Fruit fly (Drosophila melanogaster) whole organism, wandering third instar larva: Measurements from ENCODE around the gene cyc.
A peak's percentile ranks its signal among the peaks of the same experiment; 100 is the strongest.

Experiments
- CG9705 ChIP-seq: fragments of 200-800 bp; sonication (Bioruptor generic); optimal IDR thresholded peaks from 2 replicates; lab custom pipeline; 2018; ENCODE audit warnings: missing biosample characterization, mild to moderate bottlenecking, missing genetic modification characterization
- Dfd ChIP-seq: fragments of >200 bp; optimal IDR thresholded peaks from 2 replicates; lab custom pipeline; 2017; ENCODE audit warnings: missing biosample characterization, missing genetic modification characterization
- Dif ChIP-seq: fragments of 200-275, 200-300 bp; sonication (Bioruptor generic); optimal IDR thresholded peaks from 2 replicates; lab custom pipeline; 2018; ENCODE audit warnings: missing biosample characterization, missing genetic modification characterization; ENCODE audit not compliant: partially characterized antibody
- GATAd ChIP-seq: sonication (Bioruptor generic); optimal IDR thresholded peaks from 2 replicates; lab custom pipeline; 2016; ENCODE audit warnings: missing biosample characterization, missing genetic modification characterization
- Hnf4 ChIP-seq: fragments of 200-800 bp; sonication (Bioruptor generic); optimal IDR thresholded peaks from 2 replicates; lab custom pipeline; 2016; ENCODE audit warnings: missing biosample characterization, mild to moderate bottlenecking, missing genetic modification characterization
- Hr78 ChIP-seq: fragments of >200 bp; optimal IDR thresholded peaks from 2 replicates; lab custom pipeline; 2017; ENCODE audit warnings: missing biosample characterization, missing genetic modification characterization
- Hr83 ChIP-seq: fragments of 200-300 bp; sonication (Bioruptor generic); optimal IDR thresholded peaks from 2 replicates; lab custom pipeline; 2016; ENCODE audit warnings: missing biosample characterization, mild to moderate bottlenecking, missing genetic modification characterization, moderate library complexity; ENCODE audit not compliant: poor library complexity, severe bottlenecking
- Jra ChIP-seq: sonication (Bioruptor generic); optimal IDR thresholded peaks from 2 replicates; lab custom pipeline; 2016; ENCODE audit warnings: missing biosample characterization, missing genetic modification characterization
- Mio ChIP-seq: sonication (Bioruptor generic); optimal IDR thresholded peaks from 2 replicates; lab custom pipeline; 2016; ENCODE audit warnings: missing biosample characterization, missing genetic modification characterization
- Myc ChIP-seq: fragments of >200 bp; optimal IDR thresholded peaks from 2 replicates; lab custom pipeline; 2017
- N ChIP-seq: fragments of >200 bp; optimal IDR thresholded peaks from 2 replicates; lab custom pipeline; 2018; ENCODE audit warnings: missing biosample characterization, missing external identifiers, missing genetic modification characterization
- OdsH ChIP-seq: fragments of 200-800 bp; sonication (Bioruptor generic); optimal IDR thresholded peaks from 2 replicates; lab custom pipeline; 2016; ENCODE audit warnings: missing biosample characterization, mild to moderate bottlenecking, missing genetic modification characterization
- Rel ChIP-seq, 2 experiments: fragments of 200-800 bp; sonication (Bioruptor generic) in 1 of 2; optimal IDR thresholded peaks; 2 replicates in 1 of 2; 3 replicates in 1 of 2; lab custom pipeline; 2016 to 2019; ENCODE audit warnings: mild to moderate bottlenecking in 2 of 2, missing biosample characterization in 2 of 2, missing genetic modification characterization in 2 of 2, moderate library complexity in 1 of 2
- Sp1 ChIP-seq: fragments of 200-800 bp; sonication (Bioruptor generic); optimal IDR thresholded peaks from 3 replicates; lab custom pipeline; 2019; ENCODE audit warnings: missing biosample characterization, mild to moderate bottlenecking, missing genetic modification characterization, moderate library complexity
- Vsx2 ChIP-seq: fragments of 200-300, 225-300 bp; sonication (Bioruptor generic); optimal IDR thresholded peaks from 2 replicates; lab custom pipeline; 2018; ENCODE audit warnings: missing biosample characterization, missing genetic modification characterization; ENCODE audit not compliant: partially characterized antibody
- br ChIP-seq: fragments of 200-800 bp; sonication (Bioruptor generic); optimal IDR thresholded peaks from 2 replicates; lab custom pipeline; 2016; ENCODE audit warnings: missing biosample characterization, missing genetic modification characterization
- brk ChIP-seq: fragments of 200-800 bp; sonication (Bioruptor generic); optimal IDR thresholded peaks from 2 replicates; lab custom pipeline; 2016; ENCODE audit warnings: missing biosample characterization, mild to moderate bottlenecking, missing genetic modification characterization
- dl ChIP-seq, 2 experiments: fragments of 175-275, 200-275 bp in 1 of 2; fragments of 200-275 bp in 1 of 2; sonication (Bioruptor generic); optimal IDR thresholded peaks; lab custom pipeline; 2018; ENCODE audit warnings: mild to moderate bottlenecking in 2 of 2, missing biosample characterization in 2 of 2, missing genetic modification characterization in 2 of 2, moderate library complexity in 2 of 2; ENCODE audit not compliant: partially characterized antibody in 2 of 2, insufficient read depth in 1 of 2
- dmrt93B ChIP-seq: fragments of 200-800 bp; sonication (Bioruptor generic); optimal IDR thresholded peaks from 2 replicates; lab custom pipeline; 2018; ENCODE audit warnings: missing biosample characterization, mild to moderate bottlenecking, missing genetic modification characterization
- ey ChIP-seq: fragments of 200-800 bp; sonication (Bioruptor generic); optimal IDR thresholded peaks from 2 replicates; lab custom pipeline; 2016; ENCODE audit warnings: missing biosample characterization, missing genetic modification characterization
- h ChIP-seq: fragments of 200-800 bp; sonication (Bioruptor generic); optimal IDR thresholded peaks from 3 replicates; lab custom pipeline; 2016; ENCODE audit warnings: missing biosample characterization, mild to moderate bottlenecking, missing genetic modification characterization
- jim ChIP-seq: fragments of 175-275, 200-325 bp; sonication (Bioruptor generic); optimal IDR thresholded peaks from 2 replicates; lab custom pipeline; 2016; ENCODE audit warnings: missing biosample characterization, mild to moderate bottlenecking, missing genetic modification characterization
- lola ChIP-seq: fragments of >200 bp; optimal IDR thresholded peaks from 2 replicates; lab custom pipeline; 2017; ENCODE audit warnings: missing biosample characterization, missing genetic modification characterization
- pan ChIP-seq: fragments of >200 bp; optimal IDR thresholded peaks from 2 replicates; lab custom pipeline; 2017
- psq ChIP-seq: fragments of 200-800 bp; sonication (Bioruptor generic); optimal IDR thresholded peaks from 3 replicates; lab custom pipeline; 2017; ENCODE audit warnings: missing biosample characterization, mild to moderate bottlenecking, missing genetic modification characterization, moderate library complexity
- sage ChIP-seq: fragments of 200-800 bp; sonication (Bioruptor generic); optimal IDR thresholded peaks from 2 replicates; lab custom pipeline; 2016; ENCODE audit warnings: missing biosample characterization, mild to moderate bottlenecking, missing genetic modification characterization
- sv ChIP-seq: fragments of 200-800 bp; sonication (Bioruptor generic); optimal IDR thresholded peaks from 3 replicates; lab custom pipeline; 2016; ENCODE audit warnings: missing biosample characterization, missing genetic modification characterization
- tai ChIP-seq: sonication (Bioruptor generic); optimal IDR thresholded peaks from 2 replicates; lab custom pipeline; 2016; ENCODE audit warnings: missing biosample characterization, missing genetic modification characterization
- usp ChIP-seq: fragments of >200 bp; optimal IDR thresholded peaks from 2 replicates; lab custom pipeline; 2017; ENCODE audit warnings: missing biosample characterization, missing genetic modification characterization
- woc ChIP-seq: sonication (Bioruptor generic); optimal IDR thresholded peaks from 2 replicates; lab custom pipeline; 2016; ENCODE audit warnings: missing biosample characterization, mild to moderate bottlenecking, missing genetic modification characterization

cyc gene

dm6 chr3L:19817807-19818531 is 2.2 kb upstream of the cyc start, which contains the start of the genes Fibp and Deaf1 (continued):
- TF ChIP-seq Jra (GFP tag; lab: Kevin White, UChicago), result peak; percentile 88
- peak; percentile 78 for TF ChIP-seq OdsH (GFP tag; lab: Kevin White, UChicago)
- TF ChIP-seq br, result peak; percentile 81
- no peak for TF ChIP-seq lola
- TF ChIP-seq Hnf4 (GFP tag; lab: Kevin White, UChicago), result peak; percentile 85
- peak; percentile 90 for TF ChIP-seq woc (GFP tag; lab: Kevin White, UChicago)
- no peak for TF ChIP-seq Hr78 (GFP tag; lab: Kevin White, UChicago)
- TF ChIP-seq brk (GFP tag; lab: Kevin White, UChicago), result no peak
- peak; percentile 74 for TF ChIP-seq sv (GFP tag; lab: Kevin White, UChicago)
- TF ChIP-seq, all 38 proteins: peak for 20

DNA sequence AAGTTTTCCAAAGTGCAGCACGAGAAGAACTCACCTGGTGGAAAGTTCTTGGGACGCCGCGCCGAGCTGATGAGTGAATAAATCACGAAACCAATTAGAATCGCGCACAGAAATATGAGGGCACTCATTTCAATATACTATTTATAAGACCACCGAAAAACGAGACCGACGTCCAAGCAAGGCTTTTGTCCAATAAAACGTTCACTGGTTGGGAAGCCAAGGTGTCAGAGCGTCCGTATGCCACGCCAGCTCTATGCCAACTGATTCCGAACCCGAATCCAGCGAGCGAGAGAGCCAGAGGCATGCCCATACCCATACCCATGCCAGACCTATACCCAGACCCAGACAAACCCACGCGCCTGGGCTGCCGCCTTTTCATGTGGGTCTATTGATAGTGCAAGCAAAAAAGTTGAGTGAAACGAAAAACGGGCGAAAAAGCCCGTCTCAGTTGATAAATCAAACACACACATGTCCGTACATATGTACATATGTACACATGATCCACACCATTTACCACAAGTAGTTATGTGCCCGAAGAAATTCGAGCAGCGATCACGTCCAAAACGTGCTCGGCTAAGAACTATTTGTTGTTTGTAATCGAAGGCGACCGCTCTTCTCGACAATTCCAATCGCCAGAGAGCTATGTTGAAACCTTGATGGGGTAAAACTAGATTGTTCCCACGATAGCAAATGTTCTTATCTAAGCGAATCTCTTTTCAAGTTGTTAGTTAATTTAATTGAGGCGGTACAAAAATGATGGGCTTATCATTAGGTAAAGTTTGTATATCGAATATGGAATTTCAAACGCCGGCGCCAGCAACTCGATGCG is 2.4 kb downstream of the cyc start, which contains the start of gene Cyp305a1:
Cyp305a1 (minus strand) TSS at position 265 of the 829 bp plus-strand sequence.
- TF ChIP-seq Hr83 (GFP tag; lab: Kevin White, UChicago) (no peak), woc (GFP tag; lab: Kevin White, UChicago) (no peak), Dfd (no peak), Myc (lab: Kevin White, UChicago) (no peak), Sp1 (GFP tag; lab: Kevin White, UChicago) (no peak), usp (GFP tag; lab: Kevin White, UChicago) (no peak), GATAd (GFP tag; lab: Kevin White, UChicago) (no peak), Rel (GFP tag; optimal IDR thresholded peaks at IDR 0.05; lab: Kevin White, UChicago) (no peak), Rel (tag; optimal IDR thresholded peaks at IDR 0.05; lab: Kevin White, UChicago) (no peak), tai (GFP tag; lab: Kevin White, UChicago) (no peak), pan (lab: Kevin White, UChicago) (no peak), h (GFP tag; lab: Kevin White, UChicago) (no peak), ey (GFP tag; lab: Kevin White, UChicago) (no peak), dl (GFP tag; optimal IDR thresholded peaks at IDR 0.05; lab: Kevin White, UChicago; ENCODE audit: insufficient read depth in 1 of 2, partially characterized antibody in 2 of 2) (no peak), sage (GFP tag; lab: Kevin White, UChicago) (no peak), OdsH (GFP tag; lab: Kevin White, UChicago) (no peak), Dif (GFP tag; lab: Kevin White, UChicago) (no peak), CG9705 (no peak), Jra (GFP tag; lab: Kevin White, UChicago) (no peak), psq (GFP tag; lab: Kevin White, UChicago) (no peak)

DNA sequence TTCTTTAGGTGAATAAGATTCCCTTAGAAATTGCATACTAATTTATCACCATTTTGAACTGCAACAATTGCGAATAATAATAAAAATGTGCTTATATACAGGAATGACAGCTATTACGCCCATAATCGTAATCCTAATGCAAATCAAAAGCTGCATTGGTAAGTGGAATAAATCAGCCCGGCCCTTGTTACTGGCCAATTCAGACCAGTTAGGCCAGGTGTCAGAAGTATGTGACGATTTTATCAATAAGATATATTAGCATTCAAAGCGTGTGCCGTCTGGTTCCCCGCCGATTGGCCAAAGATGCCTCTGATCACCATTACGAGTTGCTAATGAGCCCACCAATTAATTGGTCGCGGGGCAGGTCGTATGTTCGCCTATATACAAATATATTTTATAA is 3.2 kb downstream of the cyc start:
- TF ChIP-seq Vsx2 (GFP tag; lab: Kevin White, UChicago), result no peak
- no peak for TF ChIP-seq N (GFP tag; lab: Kevin White, UChicago)
- TF ChIP-seq Mio (GFP tag; lab: Kevin White, UChicago), result no peak
- no peak for TF ChIP-seq psq (GFP tag; lab: Kevin White, UChicago)
- no peak for TF ChIP-seq Dfd
- TF ChIP-seq dmrt93B, result no peak
- TF ChIP-seq lola, result no peak
- TF ChIP-seq woc (GFP tag; lab: Kevin White, UChicago), result no peak
- no peak for TF ChIP-seq pan (lab: Kevin White, UChicago)
- TF ChIP-seq brk (GFP tag; lab: Kevin White, UChicago), result no peak
- TF ChIP-seq Hnf4 (GFP tag; lab: Kevin White, UChicago), result no peak
- TF ChIP-seq dl (GFP tag; optimal IDR thresholded peaks at IDR 0.05; lab: Kevin White, UChicago; ENCODE audit: insufficient read depth in 1 of 2, partially characterized antibody in 2 of 2), result no peak
- no peak for TF ChIP-seq sage (GFP tag; lab: Kevin White, UChicago)
- no peak for TF ChIP-seq OdsH (GFP tag; lab: Kevin White, UChicago)
- TF ChIP-seq jim (GFP tag; lab: Kevin White, UChicago), result no peak

DNA sequence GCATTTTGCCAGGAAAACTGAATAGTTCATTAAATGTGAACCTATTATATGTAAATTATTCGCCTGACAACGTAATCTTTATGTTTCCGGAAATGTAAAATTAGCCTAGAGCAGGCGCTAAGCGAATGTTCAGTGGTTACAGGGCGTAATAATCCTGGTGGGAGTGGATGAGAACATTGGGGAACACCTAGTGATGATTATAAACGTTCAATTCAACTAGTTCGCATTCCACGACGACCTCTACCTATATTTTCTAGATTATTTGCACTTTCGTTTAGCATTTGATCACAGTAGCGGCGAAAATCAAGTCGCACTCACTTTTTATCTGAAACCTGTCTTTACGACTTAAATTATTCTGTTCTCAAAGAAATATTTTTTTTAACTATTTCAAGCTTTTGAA is 8.2 kb downstream of the cyc start:
- no peak for TF ChIP-seq Sp1 (GFP tag; lab: Kevin White, UChicago)
